Worm (Caenorhabditis elegans): ENCODE results near the gene T26C12.3.

Gene T26C12.3

DNA sequence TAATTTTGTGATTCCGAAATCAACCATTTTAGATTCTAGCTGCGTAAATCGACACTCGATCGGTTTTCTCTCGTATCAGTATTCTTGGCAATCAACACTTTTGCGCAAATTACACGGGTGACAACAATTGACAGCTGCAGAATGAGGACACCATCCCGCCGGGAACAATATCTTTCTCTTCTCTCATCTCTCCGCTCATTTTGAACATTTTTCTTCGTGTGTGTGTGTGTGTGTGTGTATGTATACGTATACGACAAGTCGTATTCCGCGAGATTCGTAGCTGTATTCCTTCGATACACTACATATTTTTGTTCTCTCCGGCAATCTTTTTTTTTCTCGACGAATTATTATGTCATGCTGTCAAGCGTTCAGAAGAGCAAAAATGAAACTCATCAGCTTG is 16.3 kb downstream of the T26C12.3 start:
- TF ChIP-seq nhr-67 (tag; optimal IDR thresholded peaks at IDR 0.05) (no peak), nhr-23 (tag; optimal IDR thresholded peaks at IDR 0.05) (peak; percentile 16)

DNA sequence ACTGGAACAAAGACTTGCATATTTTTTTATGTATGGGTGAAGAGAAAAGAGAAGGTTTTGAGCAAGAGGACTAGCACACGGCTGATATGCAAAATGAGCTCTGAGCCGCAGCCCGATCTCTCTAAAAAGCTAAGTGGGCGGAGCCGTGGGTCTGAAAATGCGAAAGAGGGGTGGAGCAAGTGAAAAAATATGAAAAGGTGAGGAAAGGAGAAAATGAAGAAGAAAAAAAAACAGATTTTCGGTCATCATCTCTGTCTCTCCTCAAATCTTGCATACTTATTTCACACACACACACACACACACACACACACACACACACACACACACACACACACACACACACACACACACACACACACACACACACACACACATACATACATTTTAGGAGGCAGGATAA is 18.8 kb downstream of the T26C12.3 start, which contains the start of gene dmd-9:
dmd-9 (minus strand) TSS at position 101 of the 400 bp plus-strand sequence.
- TF ChIP-seq fos-1 (tag; optimal IDR thresholded peaks at IDR 0.05): no peak
- no peak for TF ChIP-seq nhr-28 (tag; optimal IDR thresholded peaks at IDR 0.05)
- no peak for TF ChIP-seq nhr-67 (tag; optimal IDR thresholded peaks at IDR 0.05)
- TF ChIP-seq fkh-10 (GFP tag; optimal IDR thresholded peaks at IDR 0.05): no peak
- TF ChIP-seq nhr-25 (tag; optimal IDR thresholded peaks at IDR 0.05): no peak
- no peak for TF ChIP-seq nhr-23 (tag; optimal IDR thresholded peaks at IDR 0.05)
- TF ChIP-seq sea-2 (GFP tag; optimal IDR thresholded peaks at IDR 0.05): no peak
- no peak for TF ChIP-seq nhr-77 (tag; optimal IDR thresholded peaks at IDR 0.05)
- no peak for TF ChIP-seq lin-39 (tag; optimal IDR thresholded peaks at IDR 0.05)
- TF ChIP-seq lsy-12 (tag; optimal IDR thresholded peaks at IDR 0.05): no peak
- TF ChIP-seq unc-62 (GFP tag; optimal IDR thresholded peaks at IDR 0.05): no peak
- no peak for TF ChIP-seq ztf-11 (tag; optimal IDR thresholded peaks at IDR 0.05)
- TF ChIP-seq egl-27 (tag; optimal IDR thresholded peaks at IDR 0.05): no peak
- no peak for TF ChIP-seq mml-1 (tag; optimal IDR thresholded peaks at IDR 0.05)
- no peak for TF ChIP-seq hmg-11 (tag; optimal IDR thresholded peaks at IDR 0.05)
- TF ChIP-seq R02D3.7 (tag; optimal IDR thresholded peaks at IDR 0.05): no peak
- TF ChIP-seq ceh-82 (tag; optimal IDR thresholded peaks at IDR 0.05): no peak
- TF ChIP-seq snpc-4 (tag; optimal IDR thresholded peaks at IDR 0.05): no peak

DNA sequence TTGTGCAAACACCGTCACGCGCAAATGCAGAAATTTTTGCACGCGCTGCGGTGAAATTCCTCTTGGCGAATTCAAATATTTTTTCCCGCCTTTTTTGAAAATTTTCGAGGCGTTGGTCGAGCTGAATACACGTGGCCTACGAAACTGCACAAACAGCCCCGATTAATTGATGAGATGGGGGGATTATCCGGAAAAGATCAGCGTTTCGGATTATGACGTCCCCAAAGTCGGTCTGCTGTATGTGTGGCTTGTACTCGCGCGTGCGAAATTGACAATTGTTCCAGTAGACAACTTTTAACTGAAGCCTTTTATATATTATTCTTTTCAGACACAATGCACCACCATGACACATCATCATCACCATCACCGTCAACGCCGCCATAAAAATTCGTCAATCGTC is 21.1 kb downstream of the T26C12.3 start:
- TF ChIP-seq jun-1 (tag; optimal IDR thresholded peaks at IDR 0.05): no peak
- no peak for TF ChIP-seq fos-1 (tag; optimal IDR thresholded peaks at IDR 0.05)
- no peak for TF ChIP-seq lin-39 (tag; optimal IDR thresholded peaks at IDR 0.05)
- TF ChIP-seq nhr-12 (tag; optimal IDR thresholded peaks at IDR 0.05): no peak
- TF ChIP-seq lsy-12 (tag; optimal IDR thresholded peaks at IDR 0.05): no peak
- no peak for TF ChIP-seq mml-1 (tag; optimal IDR thresholded peaks at IDR 0.05)
- no peak for TF ChIP-seq fkh-2 (tag; optimal IDR thresholded peaks at IDR 0.05)
- no peak for TF ChIP-seq R02D3.7 (tag; optimal IDR thresholded peaks at IDR 0.05)
- no peak for TF ChIP-seq ama-1 (optimal IDR thresholded peaks at IDR 0.05)
- no peak for TF ChIP-seq nhr-77 (tag; optimal IDR thresholded peaks at IDR 0.05)
- TF ChIP-seq ceh-28 (tag; optimal IDR thresholded peaks at IDR 0.05): no peak

DNA sequence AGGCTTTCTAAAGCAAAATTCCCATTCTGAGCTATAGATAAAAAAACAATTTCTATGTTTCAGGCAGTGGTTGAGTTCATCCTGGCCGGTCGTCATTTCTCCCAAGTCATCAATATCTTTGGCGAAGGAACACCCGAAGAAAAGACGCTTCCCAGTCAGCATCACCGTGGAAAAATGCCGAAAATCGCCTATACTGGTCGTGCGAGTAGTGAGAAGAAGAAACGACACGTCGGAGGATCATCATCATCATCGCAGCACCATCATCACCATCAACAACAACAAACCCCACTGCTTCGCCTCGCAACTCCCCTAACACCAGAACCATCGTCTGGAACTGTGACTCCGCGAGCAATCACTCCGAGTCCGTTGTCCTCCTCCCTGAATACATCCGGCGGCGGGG is 21.6 kb downstream of the T26C12.3 start:
- TF ChIP-seq aly-2 (tag; optimal IDR thresholded peaks at IDR 0.05) (no peak), nhr-43 (tag; optimal IDR thresholded peaks at IDR 0.05; ENCODE audit: poor library complexity, severe bottlenecking) (no peak), snpc-4 (tag; optimal IDR thresholded peaks at IDR 0.05) (no peak), ama-1 (optimal IDR thresholded peaks at IDR 0.05) (no peak), ztf-4 (tag; optimal IDR thresholded peaks at IDR 0.05) (no peak), fos-1 (tag; optimal IDR thresholded peaks at IDR 0.05) (no peak), nhr-76 (tag; optimal IDR thresholded peaks at IDR 0.05) (no peak), tbx-2 (tag; optimal IDR thresholded peaks at IDR 0.05) (no peak), lin-39 (tag; optimal IDR thresholded peaks at IDR 0.05) (no peak), egl-5 (tag; optimal IDR thresholded peaks at IDR 0.05) (no peak), unc-62 (GFP tag; optimal IDR thresholded peaks at IDR 0.05) (no peak), nhr-67 (tag; optimal IDR thresholded peaks at IDR 0.05) (no peak), ceh-28 (tag; optimal IDR thresholded peaks at IDR 0.05) (no peak), daf-12 (tag; optimal IDR thresholded peaks at IDR 0.05) (no peak)

DNA sequence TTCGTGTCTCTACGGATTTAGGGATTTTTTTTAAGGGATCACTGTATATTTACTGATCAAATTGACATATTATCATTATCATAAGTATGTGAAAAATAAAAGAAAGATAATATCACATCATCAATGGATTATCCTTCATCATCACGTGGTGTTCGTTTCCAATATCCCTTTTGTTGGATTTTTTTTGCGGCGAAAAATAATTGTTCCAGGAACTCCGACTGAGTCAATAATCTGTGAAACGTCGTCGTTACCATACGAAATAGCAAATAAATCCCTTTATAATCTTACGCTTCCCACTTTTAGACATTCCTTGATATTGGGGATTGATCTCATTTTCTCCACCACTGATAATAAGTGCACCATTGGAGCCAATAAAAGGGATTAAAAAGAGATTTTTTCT is 23.2 kb downstream of the T26C12.3 start:
- TF ChIP-seq ceh-16 (tag; optimal IDR thresholded peaks at IDR 0.05) (no peak), daf-12 (tag; optimal IDR thresholded peaks at IDR 0.05) (no peak), nhr-77 (tag; optimal IDR thresholded peaks at IDR 0.05) (no peak), nhr-67 (tag; optimal IDR thresholded peaks at IDR 0.05) (no peak), nhr-28 (tag; optimal IDR thresholded peaks at IDR 0.05) (no peak), hmg-11 (tag; optimal IDR thresholded peaks at IDR 0.05) (no peak), sea-2 (GFP tag; optimal IDR thresholded peaks at IDR 0.05) (no peak), eor-1 (tag; optimal IDR thresholded peaks at IDR 0.05) (no peak), nhr-12 (tag; optimal IDR thresholded peaks at IDR 0.05) (no peak), nhr-23 (tag; optimal IDR thresholded peaks at IDR 0.05) (no peak), elt-2 (tag; optimal IDR thresholded peaks at IDR 0.05) (no peak), unc-62 (GFP tag; optimal IDR thresholded peaks at IDR 0.05) (no peak), elt-3 (tag; optimal IDR thresholded peaks at IDR 0.05) (no peak), ama-1 (optimal IDR thresholded peaks at IDR 0.05) (no peak), fos-1 (tag; optimal IDR thresholded peaks at IDR 0.05) (no peak), mml-1 (tag; optimal IDR thresholded peaks at IDR 0.05) (no peak), egl-5 (tag; optimal IDR thresholded peaks at IDR 0.05) (no peak), ztf-11 (tag; optimal IDR thresholded peaks at IDR 0.05) (no peak), snpc-4 (tag; optimal IDR thresholded peaks at IDR 0.05) (no peak), mdl-1 (tag; optimal IDR thresholded peaks at IDR 0.05) (no peak)

All from whole organism, L3 larva.